Fruit fly (Drosophila melanogaster) whole organism, embryonic: ENCODE data around the gene nudE.
A peak's percentile ranks its signal among the peaks of the same experiment; 100 is the strongest.

Experiments
- Awh ChIP-seq: fragments of 200-800 bp; sonication (Bioruptor generic); IDR thresholded peaks from 2 replicates; pipeline ENCODE4, ENCODE4 v1.3.6; 2022; ENCODE audit warnings: missing biosample characterization, missing genetic modification characterization
- CG10366 ChIP-seq: fragments of 200-800 bp; sonication (Bioruptor generic); IDR thresholded peaks from 2 replicates; pipeline ENCODE4 v1.3.6; 2022; ENCODE audit warnings: missing biosample characterization, missing genetic modification characterization
- CG10462 ChIP-seq: fragments of 200-800 bp; sonication (Bioruptor generic); optimal IDR thresholded peaks from 2 replicates; lab custom pipeline; 2016; ENCODE audit warnings: missing biosample characterization, missing genetic modification characterization
- CG10543 ChIP-seq: fragments of 200-800 bp; sonication (Bioruptor generic); optimal IDR thresholded peaks from 3 replicates; lab custom pipeline; 2017; ENCODE audit warnings: missing biosample characterization, mild to moderate bottlenecking, missing genetic modification characterization, moderate library complexity
- CG11247 ChIP-seq: fragments of 200-800 bp; sonication (Bioruptor generic); IDR thresholded peaks from 2 replicates; pipeline ENCODE4 v1.3.6; 2022; ENCODE audit warnings: missing biosample characterization, missing genetic modification characterization
- CG12236 ChIP-seq: fragments of 200-800 bp; sonication (Bioruptor generic); optimal IDR thresholded peaks from 2 replicates; lab custom pipeline; 2016; ENCODE audit warnings: missing biosample characterization, missing genetic modification characterization
- CG12659 ChIP-seq: fragments of 200-800 bp; sonication (Bioruptor generic); optimal IDR thresholded peaks from 3 replicates; lab custom pipeline; 2017; ENCODE audit warnings: mild to moderate bottlenecking, missing biosample characterization, missing genetic modification reagents, missing genetic modification characterization
- CG13894 ChIP-seq: fragments of 200-800 bp; sonication (Bioruptor generic); optimal IDR thresholded peaks from 3 replicates; lab custom pipeline; 2018; ENCODE audit warnings: missing biosample characterization, mild to moderate bottlenecking, missing genetic modification characterization, moderate library complexity
- CG17912 ChIP-seq: fragments of 200-800 bp; sonication (Bioruptor generic); optimal IDR thresholded peaks from 2 replicates; lab custom pipeline; 2018; ENCODE audit warnings: missing biosample characterization, mild to moderate bottlenecking, missing genetic modification characterization
- CG2199 ChIP-seq: fragments of 200-800 bp; sonication (Bioruptor generic); IDR thresholded peaks from 3 replicates; pipeline ENCODE4 v1.3.6; 2022; ENCODE audit warnings: missing biosample characterization, missing genetic modification characterization
- CG30020 ChIP-seq: fragments of 200-800 bp; optimal IDR thresholded peaks from 2 replicates; lab custom pipeline; 2019; ENCODE audit warnings: missing biosample characterization, mild to moderate bottlenecking, missing genetic modification characterization, moderate library complexity
- CG3163 ChIP-seq: fragments of 200-800 bp; sonication (Bioruptor generic); optimal IDR thresholded peaks from 3 replicates; lab custom pipeline; 2016; ENCODE audit warnings: missing biosample characterization, missing genetic modification characterization
- CG32532 ChIP-seq: fragments of 200-800 bp; sonication (Bioruptor generic); IDR thresholded peaks from 2 replicates; pipeline ENCODE4 v1.3.6; 2022; ENCODE audit warnings: missing biosample characterization, missing genetic modification characterization
- CG34224 ChIP-seq: fragments of 200-800 bp; sonication (Bioruptor generic); IDR thresholded peaks from 3 replicates; pipeline ENCODE4 v1.3.6; 2022; ENCODE audit warnings: missing biosample characterization, missing genetic modification characterization; ENCODE audit not compliant: partially characterized antibody
- CG4404 ChIP-seq: fragments of 200-800 bp; sonication (Bioruptor generic); IDR thresholded peaks from 2 replicates; pipeline ENCODE4 v1.3.6; 2022; ENCODE audit warnings: missing biosample characterization, missing genetic modification characterization
- CG8944 ChIP-seq: fragments of 200-800 bp; sonication (Bioruptor generic); optimal IDR thresholded peaks from 3 replicates; lab custom pipeline; 2016; ENCODE audit warnings: missing biosample characterization, missing genetic modification characterization
- CG9215 ChIP-seq: fragments of 200-800 bp; sonication (Bioruptor generic); IDR thresholded peaks from 2 replicates; pipeline ENCODE4 v1.3.6; 2022; ENCODE audit warnings: missing biosample characterization, missing genetic modification characterization
- CG9797 ChIP-seq: fragments of 200-800 bp; sonication (Bioruptor generic); optimal IDR thresholded peaks from 3 replicates; lab custom pipeline; 2018; ENCODE audit warnings: missing biosample characterization, mild to moderate bottlenecking, missing genetic modification characterization
- CG9876 ChIP-seq: fragments of 200-800 bp; sonication (Bioruptor generic); optimal IDR thresholded peaks from 2 replicates; lab custom pipeline; 2016; ENCODE audit warnings: missing biosample characterization, missing genetic modification characterization
- D ChIP-seq, 2 experiments: fragments of 200-800 bp in 1 of 2; fragments of >200 bp in 1 of 2; sonication (Bioruptor generic) in 1 of 2; optimal IDR thresholded peaks; 2 replicates in 1 of 2; 3 replicates in 1 of 2; lab custom pipeline; 2017; ENCODE audit warnings: mild to moderate bottlenecking in 1 of 2, missing biosample characterization in 1 of 2, missing genetic modification characterization in 1 of 2, missing genetic modification reagents in 1 of 2
- E2f1 ChIP-seq: fragments of 200-800 bp; sonication (Bioruptor generic); IDR thresholded peaks from 2 replicates; pipeline ENCODE4 v1.3.6; 2022; ENCODE audit warnings: missing biosample characterization, missing genetic modification characterization
- E2f2 ChIP-seq: fragments of 200-800 bp; sonication (Bioruptor generic); IDR thresholded peaks from 2 replicates; pipeline ENCODE4 v1.3.6; 2022; ENCODE audit warnings: missing biosample characterization, missing genetic modification characterization
- Ets65A ChIP-seq: fragments of 200-800 bp; sonication (Bioruptor generic); peaks from one replicate; lab custom pipeline; 2016; ENCODE audit warnings: missing biosample characterization, missing genetic modification characterization
- HLH3B ChIP-seq: fragments of 200-800 bp; sonication (Bioruptor generic); IDR thresholded peaks from 2 replicates; pipeline ENCODE4 v1.3.6; 2022; ENCODE audit warnings: missing biosample characterization, missing genetic modification characterization
- HmgZ ChIP-seq: fragments of 200-800 bp; sonication (Bioruptor generic); optimal IDR thresholded peaks from 2 replicates; lab custom pipeline; 2018; ENCODE audit warnings: missing biosample characterization, mild to moderate bottlenecking, missing genetic modification characterization
- Neu2 ChIP-seq: fragments of 200-800 bp; sonication (Bioruptor generic); optimal IDR thresholded peaks from 3 replicates; lab custom pipeline; 2016; ENCODE audit warnings: missing biosample characterization, missing genetic modification characterization, borderline replicate concordance
- PHDP ChIP-seq: fragments of 200-800 bp; sonication (Bioruptor generic); optimal IDR thresholded peaks from 3 replicates; lab custom pipeline; 2018; ENCODE audit warnings: missing biosample characterization, mild to moderate bottlenecking, missing genetic modification characterization, moderate library complexity
- Poxn ChIP-seq: fragments of 200-800 bp; sonication (Bioruptor generic); IDR thresholded peaks from 2 replicates; pipeline ENCODE4 v1.3.6; 2022; ENCODE audit warnings: missing biosample characterization, missing genetic modification characterization
- Scr ChIP-seq: fragments of 200-800 bp; sonication (Bioruptor generic); IDR thresholded peaks from 2 replicates; pipeline ENCODE4 v1.3.6; 2022; ENCODE audit warnings: missing biosample characterization, missing genetic modification characterization; ENCODE audit not compliant: partially characterized antibody
- ab ChIP-seq: fragments of 200-800 bp; sonication (Bioruptor generic); optimal IDR thresholded peaks from 2 replicates; lab custom pipeline; 2016; ENCODE audit warnings: missing biosample characterization, missing genetic modification characterization
- abd-A ChIP-seq: fragments of 200-800 bp; sonication (Bioruptor generic); optimal IDR thresholded peaks from 3 replicates; lab custom pipeline; 2019; ENCODE audit warnings: missing biosample characterization, mild to moderate bottlenecking, missing genetic modification characterization, moderate library complexity
- al ChIP-seq: fragments of 200-800 bp; sonication (Bioruptor generic); IDR thresholded peaks from 2 replicates; pipeline ENCODE4 v1.3.6; 2022; ENCODE audit warnings: missing biosample characterization, missing genetic modification characterization
- crol ChIP-seq: fragments of 200-800 bp; sonication (Bioruptor generic); IDR thresholded peaks from 2 replicates; pipeline ENCODE4 v1.3.6; 2022; ENCODE audit warnings: missing biosample characterization, missing genetic modification characterization
- da ChIP-seq: fragments of 200-800 bp; sonication (Bioruptor generic); optimal IDR thresholded peaks from 2 replicates; lab custom pipeline; 2016; ENCODE audit warnings: missing biosample characterization, missing genetic modification characterization
- dpn ChIP-seq, 2 experiments: fragments of 200-800 bp; sonication (Bioruptor generic); optimal IDR thresholded peaks; 3 replicates each; lab custom pipeline; 2016; ENCODE audit warnings: missing biosample characterization in 2 of 2, missing genetic modification characterization in 2 of 2
- exex ChIP-seq: fragments of 200-800 bp; sonication (Bioruptor generic); optimal IDR thresholded peaks from 4 replicates; lab custom pipeline; 2018; ENCODE audit warnings: missing biosample characterization, mild to moderate bottlenecking, missing genetic modification characterization, moderate library complexity
- hkb ChIP-seq, 2 experiments: fragments of 200-800 bp in 1 of 2; fragments of >200 bp in 1 of 2; sonication (Bioruptor generic) in 1 of 2; IDR thresholded peaks in 1 of 2; optimal IDR thresholded peaks in 1 of 2; 2 replicates each; pipeline versions ENCODE4 v1.3.6 to Lab custom; 2017 to 2022; ENCODE audit warnings: missing biosample characterization in 1 of 2, missing genetic modification characterization in 1 of 2
- jumu ChIP-seq: fragments of 200-800 bp; sonication (Bioruptor generic); optimal IDR thresholded peaks from 3 replicates; lab custom pipeline; 2016; ENCODE audit warnings: missing biosample characterization, missing genetic modification characterization
- kni ChIP-seq: fragments of 200-800 bp; sonication (Bioruptor generic); optimal IDR thresholded peaks from 3 replicates; lab custom pipeline; 2017; ENCODE audit warnings: mild to moderate bottlenecking, missing biosample characterization, missing genetic modification reagents, missing genetic modification characterization
- knrl ChIP-seq: fragments of 200-800 bp; sonication (Bioruptor generic); IDR thresholded peaks from 3 replicates; pipeline ENCODE4 v1.3.6; 2022; ENCODE audit warnings: missing biosample characterization, missing genetic modification characterization; ENCODE audit not compliant: partially characterized antibody
- lilli ChIP-seq: fragments of 200-800 bp; sonication (Bioruptor generic); optimal IDR thresholded peaks from 3 replicates; lab custom pipeline; 2016; ENCODE audit warnings: missing biosample characterization, missing genetic modification characterization
- mam ChIP-seq: fragments of 200-800 bp; sonication (Bioruptor generic); optimal IDR thresholded peaks from 3 replicates; lab custom pipeline; 2016; ENCODE audit warnings: missing biosample characterization, missing genetic modification characterization
- onecut ChIP-seq: fragments of 200-800 bp; sonication (Bioruptor generic); IDR thresholded peaks from 2 replicates; pipeline ENCODE4 v1.3.6; 2022; ENCODE audit warnings: missing biosample characterization, missing genetic modification characterization
- p53 ChIP-seq: fragments of 200-800 bp; sonication (Bioruptor generic); optimal IDR thresholded peaks from 2 replicates; lab custom pipeline; 2016; ENCODE audit warnings: missing biosample characterization, missing genetic modification characterization
- row ChIP-seq: fragments of 200-800 bp; sonication (Bioruptor generic); IDR thresholded peaks from 3 replicates; pipeline ENCODE4 v1.3.6; 2022; ENCODE audit warnings: missing biosample characterization, missing genetic modification characterization
- scrt ChIP-seq: fragments of 200-800 bp; sonication (Bioruptor generic); optimal IDR thresholded peaks from 2 replicates; lab custom pipeline; 2018; ENCODE audit warnings: missing biosample characterization, mild to moderate bottlenecking, missing genetic modification characterization, moderate library complexity
- toy ChIP-seq: fragments of 200-800 bp; sonication (Bioruptor generic); IDR thresholded peaks from 2 replicates; pipeline ENCODE4 v1.3.6; 2022; ENCODE audit warnings: missing biosample characterization, missing genetic modification characterization
- trh ChIP-seq: fragments of 200-800 bp; sonication (Bioruptor generic); optimal IDR thresholded peaks from 2 replicates; lab custom pipeline; 2016; ENCODE audit warnings: missing biosample characterization, missing genetic modification characterization
- ttk ChIP-seq: fragments of 200-800 bp; sonication (Bioruptor generic); IDR thresholded peaks from 2 replicates; pipeline ENCODE4 v2.1.2; 2022; ENCODE audit warnings: missing biosample characterization, missing genetic modification characterization
- zen ChIP-seq: fragments of 200-800 bp; sonication (Bioruptor generic); optimal IDR thresholded peaks from 3 replicates; lab custom pipeline; 2018; ENCODE audit warnings: missing biosample characterization, mild to moderate bottlenecking, missing genetic modification characterization, moderate library complexity

Gene nudE

dm6 chr3L:9898355-9898754, 686 bp upstream of the nudE start, which contains the start of the genes CG6707 and CG46387 (continued):
- TF ChIP-seq jumu (GFP tag; lab: Kevin White, UChicago) = peak; percentile 44
- peak; percentile 45 for TF ChIP-seq lilli (GFP tag; lab: Kevin White, UChicago)
- TF ChIP-seq row (GFP tag; lab: Robert Waterston, UW) = peak; percentile 71
- peak; percentile 61 for TF ChIP-seq E2f2
- TF ChIP-seq dpn (GFP tag; optimal IDR thresholded peaks at IDR 0.05; lab: Kevin White, UChicago) = peak in 1 of 2 experiments; percentile 46
- TF ChIP-seq PHDP (tag; lab: Kevin White, UChicago) = no peak
- peak; percentile 36 for TF ChIP-seq zen (tag; lab: Kevin White, UChicago)
- no peak for TF ChIP-seq al (GFP tag; lab: Robert Waterston, UW)
- TF ChIP-seq abd-A = no peak
- no peak for TF ChIP-seq CG8944
- TF ChIP-seq crol (GFP tag; lab: Robert Waterston, UW) = no peak
- TF ChIP-seq Neu2 (GFP tag; lab: Kevin White, UChicago) = no peak
- no peak for TF ChIP-seq ttk (GFP tag; lab: Robert Waterston, UW)
- TF ChIP-seq E2f1 = 0 out of 2 replicates have a peak, but pooled peaks have one; percentile 12
- TF ChIP-seq CG2199 = 0 out of 3 replicates have a peak, but pooled peaks have one; percentile 35
- no peak for TF ChIP-seq kni (GFP tag; lab: Kevin White, UChicago)
- peak; percentile 21 for TF ChIP-seq CG30020 (tag; lab: Kevin White, UChicago)
- TF ChIP-seq CG10366 = no peak
- peak; percentile 54 for TF ChIP-seq knrl (GFP tag; lab: Robert Waterston, UW)
- TF ChIP-seq CG12659 (GFP tag; lab: Kevin White, UChicago) = peak; percentile 64
- TF ChIP-seq mam = peak; percentile 34
- TF ChIP-seq CG9797 (GFP tag; lab: Kevin White, UChicago) = peak; percentile 35
- no peak for TF ChIP-seq D (optimal IDR thresholded peaks at IDR 0.05; lab: Kevin White, UChicago)
- TF ChIP-seq D (GFP tag; optimal IDR thresholded peaks at IDR 0.05; lab: Kevin White, UChicago) = no peak
- peak; percentile 53 for TF ChIP-seq hkb (optimal IDR thresholded peaks at IDR 0.05; lab: Kevin White, UChicago)
- TF ChIP-seq hkb (GFP tag; IDR thresholded peaks at IDR 0.05; lab: Robert Waterston, UW) = no peak
- TF ChIP-seq CG10543 = peak; percentile 26
- no peak for TF ChIP-seq CG10462
- TF ChIP-seq Poxn (GFP tag; lab: Robert Waterston, UW) = no peak
- TF ChIP-seq p53 = peak; percentile 2

DNA sequence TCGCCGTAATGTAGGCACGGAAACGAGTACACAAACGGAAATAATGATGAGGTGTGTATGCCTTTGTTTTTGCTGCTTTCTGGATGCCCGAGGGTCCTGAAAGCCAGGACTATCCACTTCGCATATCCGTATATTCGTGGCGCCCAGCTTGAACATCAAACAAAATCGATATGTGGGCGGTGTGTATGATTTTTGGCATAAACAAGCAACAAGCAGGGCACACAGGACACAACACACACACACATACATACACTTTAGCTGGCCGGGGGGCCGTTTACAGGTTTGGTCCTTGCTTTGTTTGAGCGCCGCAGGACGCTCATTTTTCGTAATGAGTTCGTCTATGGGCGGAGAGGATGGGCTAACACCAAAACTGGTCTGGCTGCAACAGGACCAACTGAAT, 5.9 kb downstream of the nudE start:
- TF ChIP-seq Awh (GFP tag; lab: Robert Waterston, UW) = no peak
- peak; percentile 21 for TF ChIP-seq CG13894
- no peak for TF ChIP-seq CG9215 (GFP tag; lab: Robert Waterston, UW)
- no peak for TF ChIP-seq exex (tag; lab: Kevin White, UChicago)
- no peak for TF ChIP-seq CG32532 (GFP tag; lab: Robert Waterston, UW)
- TF ChIP-seq abd-A = peak; percentile 35
- TF ChIP-seq da (GFP tag; lab: Kevin White, UChicago) = no peak
- TF ChIP-seq ab (GFP tag; lab: Kevin White, UChicago) = no peak
- TF ChIP-seq trh (GFP tag; lab: Kevin White, UChicago) = no peak
- no peak for TF ChIP-seq HmgZ (tag; lab: Kevin White, UChicago)
- peak; percentile 72 for TF ChIP-seq scrt (GFP tag; lab: Kevin White, UChicago)
- no peak for TF ChIP-seq CG9876
- no peak for TF ChIP-seq CG34224 (GFP tag; lab: Robert Waterston, UW)
- peak; percentile 8 for TF ChIP-seq Ets65A (GFP tag; lab: Kevin White, UChicago)
- no peak for TF ChIP-seq CG4404 (GFP tag; lab: Robert Waterston, UW)
- TF ChIP-seq Scr = no peak
- TF ChIP-seq CG11247 = no peak
- no peak for TF ChIP-seq CG17912
- TF ChIP-seq CG3163 = no peak
- peak; percentile 76 for TF ChIP-seq onecut
- TF ChIP-seq HLH3B (GFP tag; lab: Robert Waterston, UW) = no peak
- TF ChIP-seq CG12236 = no peak
- no peak for TF ChIP-seq toy
- no peak for TF ChIP-seq kni (GFP tag; lab: Kevin White, UChicago)
